Worm (Caenorhabditis elegans): ENCODE measurements around the gene W08E12.2.

Gene W08E12.2

ce11 chrIV:3310662-3311219 is 5.1 kb downstream of the W08E12.2 start:
- TF ChIP-seq nhr-80 (tag; optimal IDR thresholded peaks at IDR 0.05) (peak; percentile 81), F33H1.4 (GFP tag; IDR thresholded peaks at IDR 0.05) (no peak), F52B5.7 (tag; optimal IDR thresholded peaks at IDR 0.05) (no peak), hlh-12 (tag; optimal IDR thresholded peaks at IDR 0.05) (no peak), nfya-1 (tag; optimal IDR thresholded peaks at IDR 0.05; ENCODE audit: borderline replicate concordance, insufficient read depth) (no peak), let-607 (tag; optimal IDR thresholded peaks at IDR 0.05) (peak in 1 of 2 experiments; percentile 30), ZK185.1 (tag; optimal IDR thresholded peaks at IDR 0.05; ENCODE audit: poor library complexity, severe bottlenecking) (no peak), Y53G8AR.9 (GFP tag; conservative IDR thresholded peaks at IDR 0.05) (no peak), attf-6 (GFP tag; IDR thresholded peaks at IDR 0.05) (no peak), ztf-22 (GFP tag; optimal IDR thresholded peaks at IDR 0.05) (no peak), F22D6.2 (tag; optimal IDR thresholded peaks at IDR 0.05) (no peak), ceh-27 (GFP tag; optimal IDR thresholded peaks at IDR 0.05) (no peak), hmg-20 (GFP tag; IDR thresholded peaks at IDR 0.05) (no peak), B0336.3 (GFP tag; IDR thresholded peaks at IDR 0.05) (no peak)

DNA sequence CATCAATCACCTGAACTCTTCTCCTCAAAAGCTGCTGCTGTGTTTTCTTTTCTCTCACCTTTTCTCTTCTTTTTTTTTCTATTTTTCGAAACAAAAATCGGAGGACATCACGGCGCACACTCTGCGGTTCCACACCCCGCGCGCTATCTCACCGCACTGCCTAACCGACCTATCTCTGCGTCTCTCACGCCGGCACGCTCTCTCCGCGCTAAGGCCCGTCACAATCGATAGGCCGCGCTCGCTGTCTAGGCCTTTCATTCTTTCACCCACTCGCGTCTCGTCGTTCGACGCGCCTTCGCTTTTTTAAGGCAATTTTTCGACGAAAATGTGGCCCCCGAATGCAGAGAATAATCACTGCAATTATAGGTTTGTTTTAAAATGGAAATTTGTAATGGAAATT is 5.6 kb downstream of the W08E12.2 start, which contains the start of gene zip-11:
zip-11 (plus strand) TSS at position 34 of the 400 bp plus-strand sequence.
- peak; percentile 16 for TF ChIP-seq atf-7 (tag; optimal IDR thresholded peaks at IDR 0.05)
- TF ChIP-seq snpc-1.1 (tag; optimal IDR thresholded peaks at IDR 0.05; ENCODE audit: insufficient read depth), result no peak
- TF ChIP-seq nhr-120 (GFP tag; IDR thresholded peaks at IDR 0.05), result no peak
- TF ChIP-seq madf-8 (GFP tag; conservative IDR thresholded peaks at IDR 0.05), result no peak
- 0 out of 2 replicates have a peak, but pooled peaks have one; percentile 37 for TF ChIP-seq lin-26 (GFP tag; IDR thresholded peaks at IDR 0.05)
- no peak for TF ChIP-seq ztf-3 (GFP tag; optimal IDR thresholded peaks at IDR 0.05)
- TF ChIP-seq F55B11.4 (tag; optimal IDR thresholded peaks at IDR 0.05; ENCODE audit: borderline replicate concordance, insufficient read depth), result no peak
- peak; percentile 62 for TF ChIP-seq madf-10 (tag; optimal IDR thresholded peaks at IDR 0.05)
- no peak for TF ChIP-seq snpc-3.4 (tag; optimal IDR thresholded peaks at IDR 0.05)
- no peak for TF ChIP-seq F10E7.11 (tag; optimal IDR thresholded peaks at IDR 0.05)
- TF ChIP-seq let-607 (tag; optimal IDR thresholded peaks at IDR 0.05), result peak; percentile 12 to 63
- TF ChIP-seq dpl-1 (GFP tag; optimal IDR thresholded peaks at IDR 0.05), result no peak
- no peak for TF ChIP-seq rpc-1 (optimal IDR thresholded peaks at IDR 0.05)
- TF ChIP-seq rpc-1 (tag; optimal IDR thresholded peaks at IDR 0.05), result no peak
- no peak for TF ChIP-seq ccch-3 (GFP tag; optimal IDR thresholded peaks at IDR 0.05)
- TF ChIP-seq ceh-79 (tag; optimal IDR thresholded peaks at IDR 0.05), result no peak
- TF ChIP-seq gei-17 (GFP tag; optimal IDR thresholded peaks at IDR 0.05), result peak; percentile 28
- TF ChIP-seq hrde-1 (tag; optimal IDR thresholded peaks at IDR 0.05; ENCODE audit: borderline replicate concordance), result no peak
- TF ChIP-seq Y53G8AR.9 (GFP tag; conservative IDR thresholded peaks at IDR 0.05), result peak; percentile 50; the same call in 1 of the 2 replicates
- no peak for TF ChIP-seq mxl-1 (tag; optimal IDR thresholded peaks at IDR 0.05)
- no peak for TF ChIP-seq nhr-179 (tag; optimal IDR thresholded peaks at IDR 0.05)
- TF ChIP-seq egl-44 (GFP tag; IDR thresholded peaks at IDR 0.05), result no peak
- TF ChIP-seq hmg-20 (GFP tag; IDR thresholded peaks at IDR 0.05), result no peak
- TF ChIP-seq Y53F4B.3 (GFP tag; IDR thresholded peaks at IDR 0.05), result no peak
- TF ChIP-seq hmg-1.2 (GFP tag; IDR thresholded peaks at IDR 0.05), result peak; percentile 99
- TF ChIP-seq mcd-1 (GFP tag; IDR thresholded peaks at IDR 0.05), result peak; percentile 82
- peak; percentile 83 for TF ChIP-seq K11D2.4 (GFP tag; IDR thresholded peaks at IDR 0.05)
- no peak for TF ChIP-seq B0261.1 (tag; optimal IDR thresholded peaks at IDR 0.05)
- no peak for TF ChIP-seq zim-3 (tag; optimal IDR thresholded peaks at IDR 0.05)
- TF ChIP-seq nfyb-1 (GFP tag; IDR thresholded peaks at IDR 0.05), result peak; percentile 69; the same call in 1 of the 2 replicates
- TF ChIP-seq efl-1 (GFP tag; optimal IDR thresholded peaks at IDR 0.05), result no peak
- TF ChIP-seq somi-1 (GFP tag; optimal IDR thresholded peaks at IDR 0.05), result peak; percentile 26
- TF ChIP-seq F22D6.2 (tag; optimal IDR thresholded peaks at IDR 0.05), result no peak
- TF ChIP-seq nhr-80 (tag; optimal IDR thresholded peaks at IDR 0.05), result peak; percentile 67
- TF ChIP-seq unc-130 (GFP tag; optimal IDR thresholded peaks at IDR 0.05), result no peak
- no peak for TF ChIP-seq F57A8.1 (GFP tag; optimal IDR thresholded peaks at IDR 0.05)
- TF ChIP-seq bed-2 (GFP tag; IDR thresholded peaks at IDR 0.05), result no peak
- no peak for TF ChIP-seq C17E4.6 (GFP tag; IDR thresholded peaks at IDR 0.05)

Data from whole organism, young adult.